Worm (Caenorhabditis elegans): Measurements from ENCODE around the gene ZK550.2.

The ZK550.2 gene

DNA sequence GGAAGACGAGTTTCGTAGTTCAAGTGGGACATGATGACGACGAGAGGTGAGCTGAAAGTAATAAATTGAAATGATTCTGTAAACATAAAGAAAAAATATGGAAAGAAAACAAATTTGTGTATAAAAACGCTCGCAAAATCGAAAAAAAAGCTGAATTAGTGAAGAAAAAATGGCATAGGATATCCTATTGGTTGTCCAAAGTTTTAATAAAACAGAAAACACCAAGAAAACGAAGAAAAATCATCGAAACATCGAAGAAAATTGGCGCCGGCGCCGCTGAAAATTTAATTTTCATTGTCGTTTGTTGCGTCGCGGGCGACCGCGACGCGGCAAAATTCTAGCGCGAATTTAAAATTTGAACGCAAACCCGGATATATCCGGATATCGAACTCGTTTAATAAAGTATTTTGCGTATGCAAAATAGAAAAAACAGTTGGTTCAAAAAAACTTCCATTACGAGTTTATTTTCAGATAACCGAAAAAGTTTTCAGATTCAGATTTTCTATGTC is 28.3 kb downstream of the ZK550.2 start, which contains the start of gene gln-5:
Gene gln-5, minus strand, starts transcription at position 51 of the 509 bp plus-strand sequence.
- TF ChIP-seq attf-4 (tag; optimal IDR thresholded peaks at IDR 0.05): no peak
- peak; percentile 34 for TF ChIP-seq aha-1 (tag)
- 0 out of 2 replicates have a peak, but pooled peaks have one; percentile 45 for TF ChIP-seq snpc-1.2 (GFP tag; IDR thresholded peaks at IDR 0.05)
- peak; percentile 64 for TF ChIP-seq lin-38 (GFP tag; IDR thresholded peaks at IDR 0.05)

DNA sequence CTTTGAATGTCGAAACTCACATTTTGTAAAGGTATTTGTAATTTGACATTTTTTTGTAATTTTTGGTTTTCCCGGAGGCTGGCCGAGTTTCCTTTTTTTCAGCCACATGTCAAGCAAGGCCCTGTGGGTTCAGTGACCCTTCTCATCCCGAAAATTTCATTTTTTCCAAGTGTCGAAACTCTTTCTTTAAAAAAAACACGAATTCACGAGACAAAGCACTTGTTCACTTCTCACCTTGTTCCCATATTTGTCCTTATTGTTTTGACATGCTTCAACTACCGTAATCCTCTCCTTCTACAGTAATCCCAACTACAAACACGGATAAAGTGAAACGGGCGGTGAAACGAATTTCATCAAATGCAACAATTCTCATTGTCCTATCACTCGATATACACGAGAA is 29.9 kb downstream of the ZK550.2 start, which contains the start of gene lhfp-4:
Gene lhfp-4, plus strand, starts transcription at position 301 of the 400 bp plus-strand sequence.
- TF ChIP-seq spr-3 (GFP tag; optimal IDR thresholded peaks at IDR 0.05): no peak

DNA sequence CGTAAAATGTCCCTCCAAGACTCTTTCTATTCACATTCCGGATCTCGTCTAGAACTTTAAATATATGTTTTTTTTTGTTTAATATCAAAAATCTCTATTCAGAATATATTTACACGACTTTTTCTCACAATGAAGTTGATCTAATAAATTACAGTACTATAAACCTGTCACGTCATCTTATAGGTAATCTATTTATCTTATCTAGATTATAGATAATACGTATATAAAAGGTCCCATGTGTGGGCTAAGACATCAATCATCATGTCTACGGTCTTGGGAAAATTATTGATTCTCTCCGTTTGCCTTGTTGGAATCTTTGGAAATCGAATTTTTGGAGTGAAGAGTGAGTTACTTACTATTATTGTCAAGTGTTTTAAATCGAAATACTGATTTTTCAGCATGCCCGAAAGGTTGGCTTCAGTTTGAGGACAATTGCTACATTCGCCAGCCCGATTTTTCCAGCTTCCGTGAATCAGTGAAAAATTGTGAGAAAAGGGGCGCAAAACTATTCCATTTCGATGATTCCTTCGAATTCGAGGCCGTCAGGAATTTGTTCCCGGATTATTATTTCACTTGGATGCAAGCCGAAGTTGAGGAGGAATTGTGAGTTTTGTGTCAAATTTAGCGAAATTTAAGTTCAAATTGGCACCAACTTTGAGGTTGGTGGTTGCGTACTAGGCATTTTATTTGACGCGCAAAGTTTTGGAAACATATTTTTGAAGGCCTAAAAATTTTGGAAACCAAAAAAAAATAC is 31.5 kb downstream of the ZK550.2 start, which contains the start of gene clec-196:
Gene clec-196, plus strand, starts transcription at position 252 of the 754 bp plus-strand sequence.
- TF ChIP-seq tag-97 (GFP tag; IDR thresholded peaks at IDR 0.05): no peak
- TF ChIP-seq dve-1 (tag; optimal IDR thresholded peaks at IDR 0.05; ENCODE audit: insufficient read depth): peak; percentile 4
- no peak for TF ChIP-seq jun-1 (tag; optimal IDR thresholded peaks at IDR 0.05)
- TF ChIP-seq ceh-20 (GFP tag; IDR thresholded peaks at IDR 0.05): no peak
- no peak for TF ChIP-seq ceh-32 (tag; optimal IDR thresholded peaks at IDR 0.05; ENCODE audit: poor library complexity)
- 0 out of 2 replicates have a peak, but pooled peaks have one; percentile 22 for TF ChIP-seq hmg-1.1 (GFP tag; IDR thresholded peaks at IDR 0.05)
- peak; percentile 1 for TF ChIP-seq mes-2 (tag; optimal IDR thresholded peaks at IDR 0.05; ENCODE audit: poor library complexity, severe bottlenecking)
- TF ChIP-seq lin-1 (GFP tag; IDR thresholded peaks at IDR 0.05): no peak
- TF ChIP-seq zag-1 (tag; optimal IDR thresholded peaks at IDR 0.05): no peak
- TF ChIP-seq dpl-1 (GFP tag; optimal IDR thresholded peaks at IDR 0.05): peak; percentile 39
- TF ChIP-seq aha-1 (tag): peak; percentile 96
- TF ChIP-seq pha-4 (GFP tag; IDR thresholded peaks at IDR 0.05): no peak
- TF ChIP-seq pha-4 (tag; optimal IDR thresholded peaks at IDR 0.05): no peak
- peak; percentile 18 for TF ChIP-seq lin-38 (GFP tag; IDR thresholded peaks at IDR 0.05)
- no peak for TF ChIP-seq zip-2 (tag; optimal IDR thresholded peaks at IDR 0.05)
- no peak for TF ChIP-seq lin-39 (tag; optimal IDR thresholded peaks at IDR 0.05)

DNA sequence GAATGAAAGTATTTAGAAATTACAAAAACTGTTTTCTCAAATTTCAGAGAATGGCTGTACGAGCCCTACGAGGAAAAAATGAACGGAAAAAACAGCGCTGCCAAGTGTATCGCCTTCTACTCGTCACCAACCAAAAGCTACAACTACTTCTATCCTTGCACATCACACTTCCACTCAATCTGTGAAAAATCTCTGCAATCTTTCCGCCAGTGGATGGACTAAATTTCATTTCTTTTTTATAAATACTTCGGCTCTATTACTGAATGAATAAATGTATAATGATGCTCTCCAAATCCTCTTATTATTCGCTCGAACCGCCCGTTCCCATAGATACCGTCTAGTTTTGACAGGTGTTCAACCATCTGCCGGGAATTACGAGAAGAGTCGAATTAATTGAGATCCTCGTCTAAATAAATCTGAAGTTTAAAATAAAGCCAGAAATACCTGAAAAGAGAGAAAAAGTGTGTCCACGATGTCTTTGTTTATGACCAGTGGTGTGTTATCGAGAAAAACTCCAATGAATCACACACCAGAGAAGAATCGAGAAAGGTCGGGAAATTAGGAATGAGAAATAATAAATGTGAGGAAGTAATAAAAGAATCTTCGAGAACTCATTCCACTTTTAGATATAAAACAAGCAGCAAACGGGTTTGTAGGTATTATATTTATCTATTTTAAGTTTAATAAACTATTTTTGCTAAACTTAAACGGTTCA is 32.2 kb downstream of the ZK550.2 start:
- TF ChIP-seq pqm-1 (tag; optimal IDR thresholded peaks at IDR 0.05): no peak
- TF ChIP-seq Y105C5A.15 (GFP tag; IDR thresholded peaks at IDR 0.05): 0 out of 2 replicates have a peak, but pooled peaks have one; percentile 37
- no peak for TF ChIP-seq ces-1 (GFP tag; optimal IDR thresholded peaks at IDR 0.05)
- 0 out of 2 replicates have a peak, but pooled peaks have one; percentile 54 for TF ChIP-seq mdt-29 (GFP tag; IDR thresholded peaks at IDR 0.05)
- TF ChIP-seq skn-1 (tag; optimal IDR thresholded peaks at IDR 0.05): peak; percentile 21
- peak; percentile 65; the same call in 1 of the 2 replicates for TF ChIP-seq snpc-1.2 (GFP tag; IDR thresholded peaks at IDR 0.05)
- no peak for TF ChIP-seq mes-2 (tag; optimal IDR thresholded peaks at IDR 0.05; ENCODE audit: poor library complexity, severe bottlenecking)
- TF ChIP-seq lir-3 (tag; optimal IDR thresholded peaks at IDR 0.05): no peak
- TF ChIP-seq madf-5 (GFP tag; IDR thresholded peaks at IDR 0.05): 0 out of 4 replicates have a peak, but pooled peaks of 1 of the 2 experiments have one; percentile 69
- TF ChIP-seq daf-16 (GFP tag; optimal IDR thresholded peaks at IDR 0.05): peak in 1 of 2 experiments; percentile 29
- peak; percentile 74 for TF ChIP-seq daf-16 (tag; optimal IDR thresholded peaks at IDR 0.05)
- peak; percentile 12 for TF ChIP-seq hlh-30 (tag; optimal IDR thresholded peaks at IDR 0.05; ENCODE audit: insufficient read depth)
- TF ChIP-seq lin-39 (tag; optimal IDR thresholded peaks at IDR 0.05): no peak
- no peak for TF ChIP-seq lin-29 (GFP tag; IDR thresholded peaks at IDR 0.05)
- no peak for TF ChIP-seq zip-2 (tag; optimal IDR thresholded peaks at IDR 0.05)
- 0 out of 2 replicates have a peak, but pooled peaks have one; percentile 6 for TF ChIP-seq T26A8.4 (GFP tag; IDR thresholded peaks at IDR 0.05)
- TF ChIP-seq ceh-62 (tag; optimal IDR thresholded peaks at IDR 0.05): no peak
